Fruit fly (Drosophila melanogaster) whole organism, wandering third instar larva: Measurements from ENCODE around the gene Syt7.

Experiments used
- Myc ChIP-seq: fragments of >200 bp; optimal IDR thresholded peaks from 2 replicates; lab custom pipeline; 2017
- dmrt93B ChIP-seq: fragments of 200-800 bp; sonication (Bioruptor generic); optimal IDR thresholded peaks from 2 replicates; lab custom pipeline; 2018; ENCODE audit warnings: missing biosample characterization, mild to moderate bottlenecking, missing genetic modification characterization

DNA sequence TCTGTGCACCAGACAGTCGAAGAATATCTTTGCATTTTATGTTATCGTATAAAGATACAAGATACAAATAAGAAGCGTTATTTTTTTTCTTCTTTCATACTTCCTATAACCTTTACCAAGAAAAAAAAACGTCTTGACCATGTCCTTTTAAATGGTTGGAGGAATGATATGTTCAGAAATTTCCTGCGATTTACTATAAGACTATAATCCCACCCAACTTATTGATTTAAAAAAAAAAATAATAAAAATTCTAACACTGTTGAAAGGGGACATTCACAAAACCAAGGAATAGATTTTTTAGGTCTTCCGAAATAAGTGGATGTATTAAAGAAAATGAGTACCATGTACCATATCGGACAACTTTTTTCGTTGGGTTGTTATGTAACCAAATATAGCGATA, 29.7 kb upstream of the Syt7 start:
- TF ChIP-seq Myc (lab: Kevin White, UChicago) (no peak), dmrt93B (GFP tag; lab: Kevin White, UChicago) (no peak)
